Worm (Caenorhabditis elegans) whole organism, L4 larva: ENCODE measurements around the gene C05G5.2.

ENCODE experiments used
- ces-1 ChIP-seq: fragments of 150-350 bp; sonication (generic microtip); optimal IDR thresholded peaks from 4 replicates; lab custom pipeline; 2014; ENCODE audit warnings: missing biosample characterization, missing genetic modification reagents, missing genetic modification characterization
- nhr-11 ChIP-seq: fragments of 150-350 bp; optimal IDR thresholded peaks from 2 replicates; lab custom pipeline; 2014; ENCODE audit warnings: missing biosample characterization, missing genetic modification characterization
- php-3 ChIP-seq: fragments of 200-800 bp; sonication (Bioruptor generic); IDR thresholded peaks from 2 replicates; pipeline ENCODE4 v1.3.6; 2022; ENCODE audit warnings: missing genetic modification reagents, missing genetic modification characterization, missing compliant biosample characterization

DNA sequence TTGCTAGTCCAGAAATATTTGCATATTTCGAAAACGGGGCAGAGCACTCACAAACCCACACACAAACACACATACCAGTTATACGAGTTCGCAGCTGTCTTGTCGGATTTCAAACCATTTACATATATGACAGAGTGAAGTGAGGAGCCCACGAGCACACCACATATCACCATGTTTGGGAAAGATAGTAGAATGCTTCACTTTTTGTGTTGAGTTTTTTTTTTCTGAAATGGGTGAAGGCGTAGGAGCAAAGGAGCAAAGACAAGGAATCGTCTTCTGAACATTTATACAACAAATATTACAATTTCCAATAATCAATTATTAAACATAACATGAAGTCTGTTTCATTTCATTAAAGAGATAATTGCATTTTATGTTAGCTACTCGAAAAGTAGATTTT lies 28.1 kb downstream of the C05G5.2 start:
- TF ChIP-seq nhr-11 (no peak), ces-1 (GFP tag; lab: Kevin White, UChicago) (no peak), php-3 (GFP tag; lab: Robert Waterston, UW) (no peak)
